Worm (Caenorhabditis elegans) whole organism, L4 larva: ENCODE results near the gene glr-1.

Experiments used
- dmd-8 ChIP-seq: fragments of 200-800 bp; sonication (Bioruptor generic); IDR thresholded peaks from 2 replicates; pipeline ENCODE4 v1.3.6; 2022; ENCODE audit warnings: missing genetic modification characterization, missing compliant biosample characterization
- lin-1 ChIP-seq: fragments of 200-800 bp; sonication (Bioruptor generic); IDR thresholded peaks from 2 replicates; pipeline ENCODE4 v1.3.6; 2022; ENCODE audit warnings: missing genetic modification reagents, missing genetic modification characterization, missing compliant biosample characterization
- skn-1 ChIP-seq: fragments of 150-350 bp; optimal IDR thresholded peaks from 2 replicates; lab custom pipeline; 2014; ENCODE audit warnings: missing biosample characterization, missing genetic modification characterization
- snpc-1.2 ChIP-seq: fragments of 200-800 bp; sonication (Bioruptor generic); IDR thresholded peaks from 2 replicates; pipeline ENCODE4 v1.3.6; 2022; ENCODE audit warnings: missing genetic modification reagents, missing genetic modification characterization, missing compliant biosample characterization
- snpc-4 ChIP-seq: fragments of 150-350 bp; optimal IDR thresholded peaks from 2 replicates; lab custom pipeline; 2014; ENCODE audit warnings: missing biosample characterization, missing genetic modification characterization
- unc-62 ChIP-seq, 3 experiments: fragments of 150-350 bp in 1 of 3; sonication (generic microtip); optimal IDR thresholded peaks in 2 of 3; peaks in 1 of 3; 1 replicate in 1 of 3; 2 replicates in 2 of 3; lab custom pipeline; 2014 to 2017; ENCODE audit warnings: missing biosample characterization in 3 of 3, missing genetic modification characterization in 3 of 3, missing genetic modification reagents in 3 of 3, missing genotype in 1 of 3
- zfp-2 ChIP-seq: sonication (generic microtip); optimal IDR thresholded peaks from 2 replicates; lab custom pipeline; 2016; ENCODE audit warnings: mild to moderate bottlenecking, missing genetic modification characterization, missing compliant biosample characterization

DNA sequence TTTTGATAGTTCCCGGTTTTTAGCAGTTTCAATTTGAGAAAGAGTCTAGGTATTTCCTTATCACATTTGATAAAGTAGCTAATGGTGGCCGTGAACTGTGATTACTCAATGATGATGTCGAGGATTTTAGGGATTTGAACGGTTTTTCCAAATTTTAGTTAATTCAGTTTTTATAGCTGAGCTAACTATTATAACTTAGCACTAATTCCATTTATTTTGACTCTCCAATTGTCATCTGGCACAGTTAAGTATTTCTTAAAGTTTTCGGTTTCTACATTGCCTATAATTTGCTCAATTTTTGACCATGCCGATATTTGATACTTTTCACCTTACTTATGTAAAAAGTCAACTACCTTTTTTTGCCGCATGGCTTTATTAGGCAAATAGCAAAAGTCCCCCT lies 15.1 kb downstream of the glr-1 start:
- TF ChIP-seq zfp-2 (tag; lab: Kevin White, UChicago) (no peak), lin-1 (GFP tag; lab: Robert Waterston, UW) (no peak), dmd-8 (GFP tag; lab: Robert Waterston, UW) (no peak), unc-62 (GFP tag; optimal IDR thresholded peaks at IDR 0.05 in 1 of 2; lab: Kevin White, UChicago) (peak in 1 of 2 experiments; percentile 90), unc-62 (tag; optimal IDR thresholded peaks at IDR 0.05; lab: Kevin White, UChicago) (no peak), snpc-1.2 (no peak), skn-1 (tag; lab: Kevin White, UChicago) (no peak), snpc-4 (tag; lab: Kevin White, UChicago) (no peak)
